Fruit fly (Drosophila melanogaster) whole organism, embryonic: ENCODE results near the gene RabX6.

Experiments
- B-H2 ChIP-seq: fragments of 200-800 bp; sonication (Bioruptor generic); optimal IDR thresholded peaks from 2 replicates; lab custom pipeline; 2018; ENCODE audit warnings: missing biosample characterization, mild to moderate bottlenecking, missing genetic modification characterization
- Bteb2 ChIP-seq: fragments of 200-800 bp; sonication (Bioruptor generic); optimal IDR thresholded peaks from 2 replicates; lab custom pipeline; 2016; ENCODE audit warnings: missing biosample characterization, missing genetic modification characterization
- CG10209 ChIP-seq: fragments of 200-800 bp; sonication (Bioruptor generic); optimal IDR thresholded peaks from 3 replicates; lab custom pipeline; 2017; ENCODE audit warnings: missing biosample characterization, mild to moderate bottlenecking, missing genetic modification characterization, missing genetic modification reagents
- CG10267 ChIP-seq: fragments of 200-800 bp; sonication (Bioruptor generic); optimal IDR thresholded peaks from 2 replicates; lab custom pipeline; 2018; ENCODE audit warnings: missing biosample characterization, mild to moderate bottlenecking, missing genetic modification characterization, moderate library complexity
- CG10431 ChIP-seq: fragments of 200-800 bp; sonication (Bioruptor generic); optimal IDR thresholded peaks from 3 replicates; lab custom pipeline; 2018; ENCODE audit warnings: missing biosample characterization, mild to moderate bottlenecking, missing genetic modification characterization
- CG12769 ChIP-seq: fragments of 200-800 bp; sonication (Bioruptor generic); optimal IDR thresholded peaks from 2 replicates; lab custom pipeline; 2019; ENCODE audit warnings: missing biosample characterization, mild to moderate bottlenecking, missing genetic modification characterization, moderate library complexity
- CG14860 ChIP-seq: fragments of 200-800 bp; sonication (Bioruptor generic); IDR thresholded peaks from 3 replicates; pipeline ENCODE4 v1.3.6; 2022; ENCODE audit warnings: missing biosample characterization, missing genetic modification characterization; ENCODE audit not compliant: partially characterized antibody
- CG15514 ChIP-seq: fragments of 200-800 bp; sonication (Bioruptor generic); optimal IDR thresholded peaks from 3 replicates; lab custom pipeline; 2017; ENCODE audit warnings: missing biosample characterization, missing genetic modification characterization, mild to moderate bottlenecking, moderate library complexity, missing genetic modification reagents
- CG15601 ChIP-seq: fragments of 200-800 bp; sonication (Bioruptor generic); optimal IDR thresholded peaks from 3 replicates; lab custom pipeline; 2019; ENCODE audit warnings: missing biosample characterization, mild to moderate bottlenecking, missing genetic modification characterization, moderate library complexity
- CG17359 ChIP-seq: fragments of 200-800 bp; sonication (Bioruptor generic); optimal IDR thresholded peaks from 3 replicates; lab custom pipeline; 2018; ENCODE audit warnings: missing biosample characterization, mild to moderate bottlenecking, missing genetic modification characterization, moderate library complexity
- CG2712 ChIP-seq: fragments of 200-800 bp; optimal IDR thresholded peaks from 3 replicates; lab custom pipeline; 2019; ENCODE audit warnings: missing biosample characterization, mild to moderate bottlenecking, missing genetic modification characterization, moderate library complexity
- CG30020 ChIP-seq: fragments of 200-800 bp; optimal IDR thresholded peaks from 2 replicates; lab custom pipeline; 2019; ENCODE audit warnings: missing biosample characterization, mild to moderate bottlenecking, missing genetic modification characterization, moderate library complexity
- CG31365 ChIP-seq: fragments of 200-800 bp; sonication (Bioruptor generic); optimal IDR thresholded peaks from 2 replicates; lab custom pipeline; 2018; ENCODE audit warnings: missing biosample characterization, mild to moderate bottlenecking, missing genetic modification characterization
- CG3407 ChIP-seq: fragments of 200-800 bp; sonication (Bioruptor generic); optimal IDR thresholded peaks from 2 replicates; lab custom pipeline; 2018; ENCODE audit warnings: missing biosample characterization, mild to moderate bottlenecking, missing genetic modification characterization
- CG34422 ChIP-seq: fragments of 200-800 bp; sonication (Bioruptor generic); IDR thresholded peaks from 3 replicates; pipeline ENCODE4 v1.3.6; 2022; ENCODE audit warnings: missing biosample characterization, missing genetic modification characterization
- CG3847 ChIP-seq: fragments of 200-800 bp; sonication (Bioruptor generic); IDR thresholded peaks from 2 replicates; pipeline ENCODE4 v1.3.6; 2022; ENCODE audit warnings: missing biosample characterization, missing genetic modification characterization
- CG5180 ChIP-seq: fragments of 200-800 bp; sonication (Bioruptor generic); optimal IDR thresholded peaks from 3 replicates; lab custom pipeline; 2017; ENCODE audit warnings: missing biosample characterization, missing genetic modification characterization, mild to moderate bottlenecking, moderate library complexity, missing genetic modification reagents
- CG6654 ChIP-seq: fragments of 200-800 bp; sonication (Bioruptor generic); optimal IDR thresholded peaks from 2 replicates; lab custom pipeline; 2017; ENCODE audit warnings: missing biosample characterization, mild to moderate bottlenecking, missing genetic modification characterization
- CG7357 ChIP-seq: fragments of 200-800 bp; sonication (Bioruptor generic); IDR thresholded peaks from 3 replicates; pipeline ENCODE4 v1.3.6; 2022; ENCODE audit warnings: missing biosample characterization, missing genetic modification characterization
- CG7745 ChIP-seq: fragments of 200-800 bp; sonication (Bioruptor generic); optimal IDR thresholded peaks from 2 replicates; lab custom pipeline; 2018; ENCODE audit warnings: missing biosample characterization, mild to moderate bottlenecking, missing genetic modification characterization, moderate library complexity
- CG9727 ChIP-seq: fragments of 200-800 bp; sonication (Bioruptor generic); optimal IDR thresholded peaks from 3 replicates; lab custom pipeline; 2017; ENCODE audit warnings: missing biosample characterization, mild to moderate bottlenecking, missing genetic modification characterization
- CG9932 ChIP-seq: fragments of 200-800 bp; sonication (Bioruptor generic); IDR thresholded peaks from 2 replicates; pipeline ENCODE4 v1.3.6; 2022; ENCODE audit warnings: missing biosample characterization, missing genetic modification characterization
- CoRest ChIP-seq: fragments of 200-800 bp; sonication (Bioruptor generic); optimal IDR thresholded peaks from 3 replicates; lab custom pipeline; 2018; ENCODE audit warnings: missing biosample characterization, mild to moderate bottlenecking, missing genetic modification characterization, moderate library complexity
- Dad ChIP-seq: fragments of 200-800 bp; sonication (Bioruptor generic); optimal IDR thresholded peaks from 3 replicates; lab custom pipeline; 2016; ENCODE audit warnings: missing biosample characterization, missing genetic modification characterization
- Deaf1 ChIP-seq: fragments of 200-800 bp; optimal IDR thresholded peaks from 3 replicates; lab custom pipeline; 2019; ENCODE audit warnings: missing biosample characterization, mild to moderate bottlenecking, missing genetic modification characterization, moderate library complexity
- E2f1 ChIP-seq: fragments of 200-800 bp; sonication (Bioruptor generic); IDR thresholded peaks from 2 replicates; pipeline ENCODE4 v1.3.6; 2022; ENCODE audit warnings: missing biosample characterization, missing genetic modification characterization
- E2f2 ChIP-seq: fragments of 200-800 bp; sonication (Bioruptor generic); IDR thresholded peaks from 2 replicates; pipeline ENCODE4 v1.3.6; 2022; ENCODE audit warnings: missing biosample characterization, missing genetic modification characterization
- Eip74EF ChIP-seq, 2 experiments: fragments of 200-800 bp in 1 of 2; fragments of >200 bp in 1 of 2; sonication (Bioruptor generic) in 1 of 2; optimal IDR thresholded peaks; 2 replicates each; lab custom pipeline; 2017 to 2019; ENCODE audit warnings: missing biosample characterization in 2 of 2, missing genetic modification characterization in 2 of 2, mild to moderate bottlenecking in 1 of 2, moderate library complexity in 1 of 2
- Fer2 ChIP-seq: fragments of 200-800 bp; sonication (Bioruptor generic); optimal IDR thresholded peaks from 2 replicates; lab custom pipeline; 2018; ENCODE audit warnings: missing biosample characterization, mild to moderate bottlenecking, missing genetic modification characterization, moderate library complexity
- GATAe ChIP-seq: fragments of 200-800 bp; sonication (Bioruptor generic); conservative IDR thresholded peaks from 2 replicates; pipeline ENCODE4 v1.3.6; 2022; ENCODE audit warnings: missing biosample characterization, missing genetic modification characterization
- Gsc ChIP-seq: fragments of 200-800 bp; sonication (Bioruptor generic); IDR thresholded peaks from 2 replicates; pipeline ENCODE4 v1.3.6; 2022; ENCODE audit warnings: missing biosample characterization, missing genetic modification characterization
- Max ChIP-seq: fragments of 200-800 bp; sonication (Bioruptor generic); optimal IDR thresholded peaks from 2 replicates; lab custom pipeline; 2016; ENCODE audit warnings: missing biosample characterization, mild to moderate bottlenecking, missing genetic modification characterization
- Neu2 ChIP-seq: fragments of 200-800 bp; sonication (Bioruptor generic); optimal IDR thresholded peaks from 3 replicates; lab custom pipeline; 2016; ENCODE audit warnings: missing biosample characterization, missing genetic modification characterization, borderline replicate concordance
- Oli ChIP-seq: fragments of 200-800 bp; sonication (Bioruptor generic); optimal IDR thresholded peaks from 2 replicates; lab custom pipeline; 2018; ENCODE audit warnings: missing biosample characterization, mild to moderate bottlenecking, missing genetic modification characterization, moderate library complexity
- Pdp1 ChIP-seq, 2 experiments: fragments of 200-800 bp; sonication (Bioruptor generic); optimal IDR thresholded peaks; 3 replicates each; lab custom pipeline; 2016; ENCODE audit warnings: missing biosample characterization in 2 of 2, missing genetic modification characterization in 2 of 2, mild to moderate bottlenecking in 1 of 2, moderate library complexity in 1 of 2
- Poxn ChIP-seq: fragments of 200-800 bp; sonication (Bioruptor generic); IDR thresholded peaks from 2 replicates; pipeline ENCODE4 v1.3.6; 2022; ENCODE audit warnings: missing biosample characterization, missing genetic modification characterization
- Rfx ChIP-seq: fragments of 200-800 bp; sonication (Bioruptor generic); IDR thresholded peaks from 2 replicates; pipeline ENCODE4 v1.3.6; 2022; ENCODE audit warnings: missing biosample characterization, missing genetic modification characterization
- Sin3A ChIP-seq: fragments of >200 bp; optimal IDR thresholded peaks from 2 replicates; lab custom pipeline; 2018
- amos ChIP-seq: fragments of 200-800 bp; sonication (Bioruptor generic); IDR thresholded peaks from 2 replicates; pipeline ENCODE4 v1.3.6; 2022; ENCODE audit warnings: missing biosample characterization, missing genetic modification characterization; ENCODE audit not compliant: partially characterized antibody
- bcd ChIP-seq: fragments of 200-800 bp; sonication (Bioruptor generic); optimal IDR thresholded peaks from 2 replicates; lab custom pipeline; 2017; ENCODE audit warnings: missing biosample characterization, mild to moderate bottlenecking, missing genetic modification characterization
- chinmo ChIP-seq: fragments of 200-800 bp; sonication (Bioruptor generic); IDR thresholded peaks from 4 replicates; pipeline ENCODE4 v1.3.6; 2022; ENCODE audit warnings: missing biosample characterization, missing genetic modification characterization; ENCODE audit not compliant: partially characterized antibody
- eve ChIP-seq, 2 experiments: fragments of >200 bp; optimal IDR thresholded peaks; 2 replicates each; lab custom pipeline; 2017; ENCODE audit warnings: missing biosample characterization in 2 of 2, missing genetic modification characterization in 2 of 2
- gcm2 ChIP-seq: fragments of 200-800 bp; sonication (Bioruptor generic); optimal IDR thresholded peaks from 2 replicates; lab custom pipeline; 2016; ENCODE audit warnings: missing biosample characterization, missing genetic modification characterization
- grn ChIP-seq: fragments of 200-800 bp; sonication (Bioruptor generic); optimal IDR thresholded peaks from 3 replicates; lab custom pipeline; 2017; ENCODE audit warnings: missing biosample characterization, missing genetic modification characterization
- pros ChIP-seq: fragments of 200-800 bp; sonication (Bioruptor generic); optimal IDR thresholded peaks from 3 replicates; lab custom pipeline; 2019; ENCODE audit warnings: missing biosample characterization, mild to moderate bottlenecking, missing genetic modification characterization, moderate library complexity
- repo ChIP-seq: fragments of 200-800 bp; sonication (Bioruptor generic); optimal IDR thresholded peaks from 2 replicates; lab custom pipeline; 2016; ENCODE audit warnings: missing biosample characterization, missing genetic modification characterization
- sob ChIP-seq: fragments of 200-800 bp; sonication (Bioruptor generic); IDR thresholded peaks from 2 replicates; pipeline ENCODE4 v1.3.6; 2022; ENCODE audit warnings: missing biosample characterization, missing genetic modification characterization
- trh ChIP-seq: fragments of 200-800 bp; sonication (Bioruptor generic); optimal IDR thresholded peaks from 2 replicates; lab custom pipeline; 2016; ENCODE audit warnings: missing biosample characterization, missing genetic modification characterization
- vvl ChIP-seq: fragments of 200-800 bp; sonication (Bioruptor generic); IDR thresholded peaks from 2 replicates; pipeline ENCODE4 v1.3.6; 2022; ENCODE audit warnings: missing biosample characterization, missing genetic modification characterization
- zen2 ChIP-seq: fragments of 200-800 bp; sonication (Bioruptor generic); IDR thresholded peaks from 3 replicates; pipeline ENCODE4 v1.3.6; 2022; ENCODE audit warnings: missing biosample characterization, missing genetic modification characterization; ENCODE audit not compliant: partially characterized antibody
- zfh1 ChIP-seq: fragments of 200-800 bp; sonication (Bioruptor generic); IDR thresholded peaks from 3 replicates; pipeline ENCODE4 v1.3.6; 2022; ENCODE audit warnings: missing biosample characterization, missing genetic modification characterization

Gene RabX6

DNA sequence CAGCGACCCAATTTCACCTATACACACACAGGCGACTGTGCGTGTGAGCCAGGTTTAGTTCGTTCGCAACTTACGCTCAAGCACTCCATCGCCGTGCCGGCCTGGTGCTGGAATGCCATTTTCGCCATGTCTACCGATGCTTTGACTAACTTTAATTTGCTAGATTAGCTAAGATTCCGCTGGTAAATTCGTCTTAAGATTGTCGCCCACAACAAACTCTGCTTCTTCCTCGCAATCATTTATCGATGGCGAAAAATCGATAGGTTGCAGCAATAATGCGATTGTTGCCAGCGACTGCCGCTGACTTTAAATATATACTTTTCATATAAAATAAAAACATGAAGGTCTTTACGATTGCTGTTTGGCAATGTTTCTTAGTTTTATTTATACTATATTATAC is 37.7 kb upstream of the RabX6 start, which contains the start of gene CG3402 (continued):
- TF ChIP-seq CG3407 (GFP tag; lab: Kevin White, UChicago) (no peak), Deaf1 (tag; lab: Kevin White, UChicago) (no peak), Pdp1 (GFP tag; optimal IDR thresholded peaks at IDR 0.05; lab: Kevin White, UChicago) (no peak), E2f1 (GFP tag; lab: Robert Waterston, UW) (no peak), Max (GFP tag; lab: Kevin White, UChicago) (no peak), Oli (tag; lab: Kevin White, UChicago) (no peak), CG10267 (peak; percentile 33), Rfx (GFP tag; lab: Robert Waterston, UW) (no peak), CG7745 (no peak), repo (GFP tag; lab: Kevin White, UChicago) (no peak), Fer2 (tag; lab: Kevin White, UChicago) (no peak), E2f2 (GFP tag; lab: Robert Waterston, UW) (peak; percentile 86), vvl (no peak), CG9932 (GFP tag; lab: Robert Waterston, UW) (no peak), sob (GFP tag; lab: Robert Waterston, UW) (0 out of 2 replicates have a peak, but pooled peaks have one; percentile 9), CG2712 (no peak), bcd (GFP tag; lab: Kevin White, UChicago) (no peak), Dad (GFP tag; lab: Kevin White, UChicago) (no peak), pros (GFP tag; lab: Kevin White, UChicago) (no peak), CG17359 (tag; lab: Kevin White, UChicago) (no peak), trh (no peak), CG31365 (tag; lab: Kevin White, UChicago) (no peak), Bteb2 (GFP tag; lab: Kevin White, UChicago) (no peak), CG15601 (no peak), chinmo (peak; percentile 77; the same call in 2 of the 4 replicates), CG3847 (GFP tag; lab: Robert Waterston, UW) (no peak), CG5180 (GFP tag; lab: Kevin White, UChicago) (no peak), amos (GFP tag; lab: Robert Waterston, UW) (peak; percentile 74), CG15514 (no peak), gcm2 (GFP tag; lab: Kevin White, UChicago) (no peak), Eip74EF (GFP tag; optimal IDR thresholded peaks at IDR 0.05; lab: Kevin White, UChicago) (no peak), CG10431 (GFP tag; lab: Kevin White, UChicago) (no peak), grn (GFP tag; lab: Kevin White, UChicago) (no peak), CG14860 (peak; percentile 62; the same call in 2 of the 3 replicates), CG30020 (tag; lab: Kevin White, UChicago) (no peak), Neu2 (GFP tag; lab: Kevin White, UChicago) (no peak), zfh1 (no peak), CG7357 (GFP tag; lab: Robert Waterston, UW) (no peak), Sin3A (lab: Kevin White, UChicago) (peak; percentile 4), CG12769 (tag; lab: Kevin White, UChicago) (peak; percentile 52), zen2 (peak; percentile 76), CG9727 (GFP tag; lab: Kevin White, UChicago) (no peak), Poxn (GFP tag; lab: Robert Waterston, UW) (no peak), CG34422 (GFP tag; lab: Robert Waterston, UW) (0 out of 3 replicates have a peak, but pooled peaks have one; percentile 19), B-H2 (GFP tag; lab: Kevin White, UChicago) (no peak), CG6654 (GFP tag; lab: Kevin White, UChicago) (no peak), eve (GFP tag; optimal IDR thresholded peaks at IDR 0.05; lab: Kevin White, UChicago) (no peak), CoRest (tag; lab: Kevin White, UChicago) (no peak), GATAe (GFP tag; lab: Robert Waterston, UW) (no peak), CG10209 (GFP tag; lab: Kevin White, UChicago) (no peak), Gsc (GFP tag; lab: Robert Waterston, UW) (no peak)
